Fruit fly (Drosophila melanogaster) whole organism, embryonic: Measurements from ENCODE around the gene Tctp.
A peak's percentile ranks its signal among the peaks of the same experiment; 100 is the strongest.

Experiments used
- ATbp ChIP-seq: fragments of 200-800 bp; sonication (Bioruptor generic); optimal IDR thresholded peaks from 2 replicates; lab custom pipeline; 2017; ENCODE audit warnings: missing biosample characterization, mild to moderate bottlenecking, missing genetic modification characterization, missing genetic modification reagents
- Adf1 ChIP-seq: fragments of 200-800 bp; sonication (Bioruptor generic); IDR thresholded peaks from 2 replicates; pipeline ENCODE4 v1.3.6; 2022; ENCODE audit warnings: missing biosample characterization, missing genetic modification characterization
- B-H1 ChIP-seq: fragments of 200-800 bp; sonication (Bioruptor generic); IDR thresholded peaks from 3 replicates; pipeline ENCODE4 v1.3.6; 2022; ENCODE audit warnings: missing biosample characterization, missing genetic modification characterization
- CG10147 ChIP-seq: fragments of 200-800 bp; sonication (Bioruptor generic); optimal IDR thresholded peaks from 2 replicates; lab custom pipeline; 2019; ENCODE audit warnings: missing biosample characterization, mild to moderate bottlenecking, missing genetic modification characterization, moderate library complexity
- CG10654 ChIP-seq: fragments of 200-800 bp; sonication (Bioruptor generic); optimal IDR thresholded peaks from 2 replicates; lab custom pipeline; 2016; ENCODE audit warnings: missing biosample characterization, missing genetic modification characterization
- CG11456 ChIP-seq: fragments of 200-800 bp; sonication (Bioruptor generic); IDR thresholded peaks from 3 replicates; pipeline ENCODE4 v1.3.6; 2022; ENCODE audit warnings: missing biosample characterization, missing genetic modification characterization
- CG11695 ChIP-seq: fragments of 200-800 bp; sonication (Bioruptor generic); IDR thresholded peaks from 3 replicates; pipeline ENCODE4 v1.3.6; 2022; ENCODE audit warnings: missing biosample characterization, missing genetic modification characterization
- CG12071 ChIP-seq: fragments of 200-800 bp; sonication (Bioruptor generic); optimal IDR thresholded peaks from 3 replicates; lab custom pipeline; 2018; ENCODE audit warnings: missing biosample characterization, mild to moderate bottlenecking, missing genetic modification characterization
- CG13123 ChIP-seq: fragments of 200-800 bp; sonication (Bioruptor generic); optimal IDR thresholded peaks from 2 replicates; lab custom pipeline; 2016; ENCODE audit warnings: missing biosample characterization, missing genetic modification characterization
- CG14965 ChIP-seq: fragments of 200-800 bp; sonication (Bioruptor generic); optimal IDR thresholded peaks from 2 replicates; lab custom pipeline; 2016; ENCODE audit warnings: missing biosample characterization, missing genetic modification characterization, borderline replicate concordance
- CG15011 ChIP-seq: fragments of 200-800 bp; sonication (Bioruptor generic); optimal IDR thresholded peaks from 3 replicates; lab custom pipeline; 2018; ENCODE audit warnings: missing biosample characterization, mild to moderate bottlenecking, missing genetic modification characterization
- CG1602 ChIP-seq: fragments of 200-800 bp; sonication (Bioruptor generic); optimal IDR thresholded peaks from 3 replicates; lab custom pipeline; 2016; ENCODE audit warnings: missing biosample characterization, missing genetic modification characterization
- CG16813 ChIP-seq: fragments of 200-800 bp; sonication (Bioruptor generic); IDR thresholded peaks from 3 replicates; pipeline ENCODE4 v1.3.6; 2022; ENCODE audit warnings: missing biosample characterization, missing genetic modification characterization; ENCODE audit not compliant: partially characterized antibody
- CG18599 ChIP-seq: fragments of 200-800 bp; sonication (Bioruptor generic); optimal IDR thresholded peaks from 3 replicates; lab custom pipeline; 2017; ENCODE audit warnings: missing biosample characterization, missing genetic modification characterization, mild to moderate bottlenecking, moderate library complexity, missing genetic modification reagents
- CG30020 ChIP-seq: fragments of 200-800 bp; optimal IDR thresholded peaks from 2 replicates; lab custom pipeline; 2019; ENCODE audit warnings: missing biosample characterization, mild to moderate bottlenecking, missing genetic modification characterization, moderate library complexity
- CG3163 ChIP-seq: fragments of 200-800 bp; sonication (Bioruptor generic); optimal IDR thresholded peaks from 3 replicates; lab custom pipeline; 2016; ENCODE audit warnings: missing biosample characterization, missing genetic modification characterization
- CG33213 ChIP-seq: fragments of 200-800 bp; sonication (Bioruptor generic); optimal IDR thresholded peaks from 3 replicates; lab custom pipeline; 2016; ENCODE audit warnings: missing biosample characterization, missing genetic modification characterization
- CG3407 ChIP-seq: fragments of 200-800 bp; sonication (Bioruptor generic); optimal IDR thresholded peaks from 2 replicates; lab custom pipeline; 2018; ENCODE audit warnings: missing biosample characterization, mild to moderate bottlenecking, missing genetic modification characterization
- CG4707 ChIP-seq: fragments of 200-800 bp; sonication (Bioruptor generic); optimal IDR thresholded peaks from 2 replicates; lab custom pipeline; 2018; ENCODE audit warnings: missing biosample characterization, mild to moderate bottlenecking, missing genetic modification characterization, moderate library complexity
- CG5180 ChIP-seq: fragments of 200-800 bp; sonication (Bioruptor generic); optimal IDR thresholded peaks from 3 replicates; lab custom pipeline; 2017; ENCODE audit warnings: missing biosample characterization, missing genetic modification characterization, mild to moderate bottlenecking, moderate library complexity, missing genetic modification reagents
- CG6254 ChIP-seq: fragments of 200-800 bp; sonication (Bioruptor generic); optimal IDR thresholded peaks from 3 replicates; lab custom pipeline; 2017; ENCODE audit warnings: mild to moderate bottlenecking, missing biosample characterization, missing genetic modification reagents, missing genetic modification characterization
- CG6654 ChIP-seq: fragments of 200-800 bp; sonication (Bioruptor generic); optimal IDR thresholded peaks from 2 replicates; lab custom pipeline; 2017; ENCODE audit warnings: missing biosample characterization, mild to moderate bottlenecking, missing genetic modification characterization
- CG8089 ChIP-seq: fragments of 200-800 bp; sonication (Bioruptor generic); optimal IDR thresholded peaks from 3 replicates; lab custom pipeline; 2016; ENCODE audit warnings: missing biosample characterization, missing genetic modification characterization
- CG8281 ChIP-seq: fragments of 200-800 bp; sonication (Bioruptor generic); optimal IDR thresholded peaks from 2 replicates; lab custom pipeline; 2018; ENCODE audit warnings: missing biosample characterization, mild to moderate bottlenecking, missing genetic modification characterization, moderate library complexity
- CG8359 ChIP-seq: fragments of 200-800 bp; sonication (Bioruptor generic); optimal IDR thresholded peaks from 2 replicates; lab custom pipeline; 2017; ENCODE audit warnings: missing biosample characterization, mild to moderate bottlenecking, missing genetic modification characterization, borderline replicate concordance
- CG9797 ChIP-seq: fragments of 200-800 bp; sonication (Bioruptor generic); optimal IDR thresholded peaks from 3 replicates; lab custom pipeline; 2018; ENCODE audit warnings: missing biosample characterization, mild to moderate bottlenecking, missing genetic modification characterization
- CG9932 ChIP-seq: fragments of 200-800 bp; sonication (Bioruptor generic); IDR thresholded peaks from 2 replicates; pipeline ENCODE4 v1.3.6; 2022; ENCODE audit warnings: missing biosample characterization, missing genetic modification characterization
- CHES-1-like ChIP-seq: fragments of 200-800 bp; sonication (Bioruptor generic); optimal IDR thresholded peaks from 2 replicates; lab custom pipeline; 2016; ENCODE audit warnings: missing biosample characterization, missing genetic modification characterization
- Dll ChIP-seq: fragments of 200-800 bp; sonication (Bioruptor generic); IDR thresholded peaks from 4 replicates; pipeline ENCODE4 v1.3.6; 2022; ENCODE audit warnings: missing biosample characterization, missing genetic modification characterization; ENCODE audit not compliant: partially characterized antibody
- Ets97D ChIP-seq: fragments of 200-800 bp; sonication (Bioruptor generic); optimal IDR thresholded peaks from 3 replicates; lab custom pipeline; 2016; ENCODE audit warnings: missing biosample characterization, missing genetic modification characterization
- NK7.1 ChIP-seq: fragments of 200-800 bp; sonication (Bioruptor generic); optimal IDR thresholded peaks from 3 replicates; lab custom pipeline; 2016; ENCODE audit warnings: missing biosample characterization, missing genetic modification characterization
- Ptx1 ChIP-seq: fragments of 200-800 bp; sonication (Bioruptor generic); IDR thresholded peaks from 2 replicates; pipeline ENCODE4 v1.3.6; 2022; ENCODE audit warnings: missing biosample characterization, missing genetic modification characterization
- Rfx ChIP-seq: fragments of 200-800 bp; sonication (Bioruptor generic); IDR thresholded peaks from 2 replicates; pipeline ENCODE4 v1.3.6; 2022; ENCODE audit warnings: missing biosample characterization, missing genetic modification characterization
- Scr ChIP-seq: fragments of 200-800 bp; sonication (Bioruptor generic); IDR thresholded peaks from 2 replicates; pipeline ENCODE4 v1.3.6; 2022; ENCODE audit warnings: missing biosample characterization, missing genetic modification characterization; ENCODE audit not compliant: partially characterized antibody
- Spps ChIP-seq: fragments of 200-800 bp; sonication (Bioruptor generic); optimal IDR thresholded peaks from 2 replicates; lab custom pipeline; 2018; ENCODE audit warnings: missing biosample characterization, mild to moderate bottlenecking, missing genetic modification characterization
- Ssrp ChIP-seq: fragments of 200-800 bp; sonication (Bioruptor generic); optimal IDR thresholded peaks from 2 replicates; lab custom pipeline; 2018; ENCODE audit warnings: missing biosample characterization, mild to moderate bottlenecking, missing genetic modification characterization, moderate library complexity
- ara ChIP-seq: fragments of 200-800 bp; sonication (Bioruptor generic); IDR thresholded peaks from 2 replicates; pipeline ENCODE4 v1.3.6; 2022; ENCODE audit warnings: missing biosample characterization, missing genetic modification characterization
- bab2 ChIP-seq: fragments of 200-800 bp; sonication (Bioruptor generic); optimal IDR thresholded peaks from 2 replicates; lab custom pipeline; 2016; ENCODE audit warnings: missing biosample characterization, missing genetic modification characterization
- br ChIP-seq: fragments of >200 bp; optimal IDR thresholded peaks from 2 replicates; lab custom pipeline; 2017
- croc ChIP-seq: fragments of 200-800 bp; sonication (Bioruptor generic); conservative IDR thresholded peaks from 3 replicates; pipeline ENCODE4 v1.3.6; 2022; ENCODE audit warnings: missing biosample characterization, missing genetic modification characterization
- dmrt99B ChIP-seq: fragments of 200-800 bp; sonication (Bioruptor generic); optimal IDR thresholded peaks from 2 replicates; lab custom pipeline; 2018; ENCODE audit warnings: missing biosample characterization, mild to moderate bottlenecking, missing genetic modification characterization, moderate library complexity
- en ChIP-seq: fragments of 200-800 bp; sonication (Bioruptor generic); optimal IDR thresholded peaks from 2 replicates; lab custom pipeline; 2016; ENCODE audit warnings: missing biosample characterization, missing genetic modification characterization
- lilli ChIP-seq: fragments of 200-800 bp; sonication (Bioruptor generic); optimal IDR thresholded peaks from 3 replicates; lab custom pipeline; 2016; ENCODE audit warnings: missing biosample characterization, missing genetic modification characterization
- mirr ChIP-seq: fragments of 200-800 bp; sonication (Bioruptor generic); optimal IDR thresholded peaks from 3 replicates; lab custom pipeline; 2018; ENCODE audit warnings: missing biosample characterization, mild to moderate bottlenecking, missing genetic modification characterization
- onecut ChIP-seq: fragments of 200-800 bp; sonication (Bioruptor generic); IDR thresholded peaks from 2 replicates; pipeline ENCODE4 v1.3.6; 2022; ENCODE audit warnings: missing biosample characterization, missing genetic modification characterization
- pb ChIP-seq: fragments of 200-800 bp; sonication (Bioruptor generic); optimal IDR thresholded peaks from 3 replicates; lab custom pipeline; 2016; ENCODE audit warnings: missing biosample characterization, missing genetic modification characterization
- sens-2 ChIP-seq: fragments of 200-800 bp; sonication (Bioruptor generic); IDR thresholded peaks from 2 replicates; pipeline ENCODE4 v1.3.6; 2022; ENCODE audit warnings: missing biosample characterization, missing genetic modification characterization
- sim ChIP-seq: fragments of 200-800 bp; sonication (Bioruptor generic); IDR thresholded peaks from 2 replicates; pipeline ENCODE4 v1.3.6; 2022; ENCODE audit warnings: missing biosample characterization, missing genetic modification characterization
- sug ChIP-seq: fragments of 200-800 bp; optimal IDR thresholded peaks from 2 replicates; lab custom pipeline; 2019; ENCODE audit warnings: missing biosample characterization, mild to moderate bottlenecking, missing genetic modification characterization, moderate library complexity
- z ChIP-seq: fragments of 200-800 bp; sonication (Bioruptor generic); IDR thresholded peaks from 3 replicates; pipeline ENCODE4 v1.3.6; 2022; ENCODE audit warnings: missing biosample characterization, missing genetic modification characterization

Gene Tctp

dm6 chr3R:11196648-11197388 lies 13.2 kb upstream of the Tctp start (continued):
- no peak for TF ChIP-seq br (lab: Kevin White, UChicago)
- TF ChIP-seq CG30020 (tag; lab: Kevin White, UChicago): peak; percentile 75
- TF ChIP-seq CG8281 (tag; lab: Kevin White, UChicago): peak; percentile 93
- TF ChIP-seq croc (GFP tag; lab: Robert Waterston, UW): peak; percentile 99
- TF ChIP-seq Spps (tag; lab: Kevin White, UChicago): peak; percentile 94
- TF ChIP-seq Dll (GFP tag; lab: Robert Waterston, UW): no peak
- peak; percentile 93 for TF ChIP-seq CG5180 (GFP tag; lab: Kevin White, UChicago)
- TF ChIP-seq Adf1 (GFP tag; lab: Robert Waterston, UW): peak; percentile 88
- TF ChIP-seq lilli (GFP tag; lab: Kevin White, UChicago): peak; percentile 94
- TF ChIP-seq CG10147: peak; percentile 99
- peak; percentile 96 for TF ChIP-seq ara (GFP tag; lab: Robert Waterston, UW)
- TF ChIP-seq Rfx (GFP tag; lab: Robert Waterston, UW): peak; percentile 98
- peak; percentile 98 for TF ChIP-seq CG11456 (GFP tag; lab: Robert Waterston, UW)
- peak; percentile 95 for TF ChIP-seq onecut (GFP tag; lab: Robert Waterston, UW)
- peak; percentile 94 for TF ChIP-seq CG6254 (GFP tag; lab: Kevin White, UChicago)
- TF ChIP-seq CG11695 (GFP tag; lab: Robert Waterston, UW): peak; percentile 99
- TF ChIP-seq CG3407 (GFP tag; lab: Kevin White, UChicago): peak; percentile 96
- TF ChIP-seq CG3163 (GFP tag; lab: Kevin White, UChicago): peak; percentile 97
- TF ChIP-seq Scr (GFP tag; lab: Robert Waterston, UW): no peak
- TF ChIP-seq bab2 (GFP tag; lab: Kevin White, UChicago): peak; percentile 98
- peak; percentile 93 for TF ChIP-seq CG8359 (GFP tag; lab: Kevin White, UChicago)
- peak; percentile 91 for TF ChIP-seq CG12071
- peak; percentile 97 for TF ChIP-seq ATbp
- peak; percentile 31 for TF ChIP-seq en (GFP tag; lab: Kevin White, UChicago)
- TF ChIP-seq CHES-1-like (GFP tag; lab: Kevin White, UChicago): peak; percentile 85
- peak; percentile 82 for TF ChIP-seq sens-2 (GFP tag; lab: Robert Waterston, UW)
- TF ChIP-seq CG10654 (GFP tag; lab: Kevin White, UChicago): peak; percentile 97
- peak; percentile 92 for TF ChIP-seq sim (GFP tag; lab: Robert Waterston, UW)
- TF ChIP-seq CG4707 (GFP tag; lab: Kevin White, UChicago): peak; percentile 82
- peak; percentile 95 for TF ChIP-seq CG6654 (GFP tag; lab: Kevin White, UChicago)
- peak; percentile 33 for TF ChIP-seq CG9797 (GFP tag; lab: Kevin White, UChicago)
- TF ChIP-seq sug (tag; lab: Kevin White, UChicago): peak; percentile 93
- peak; percentile 68 for TF ChIP-seq mirr
- TF ChIP-seq CG1602 (GFP tag; lab: Kevin White, UChicago): peak; percentile 97
- 0 out of 3 replicates have a peak, but pooled peaks have one; percentile 35 for TF ChIP-seq z
- TF ChIP-seq CG14965 (GFP tag; lab: Kevin White, UChicago): no peak
- TF ChIP-seq NK7.1 (GFP tag; lab: Kevin White, UChicago): no peak
- peak; percentile 63 for TF ChIP-seq CG8089 (GFP tag; lab: Kevin White, UChicago)
- peak; percentile 99 for TF ChIP-seq CG18599
- TF ChIP-seq CG9932 (GFP tag; lab: Robert Waterston, UW): peak; percentile 98
- peak; percentile 98 for TF ChIP-seq CG15011 (GFP tag; lab: Kevin White, UChicago)
- TF ChIP-seq B-H1 (GFP tag; lab: Robert Waterston, UW): peak; percentile 98
- TF ChIP-seq Ets97D (GFP tag; lab: Kevin White, UChicago): peak; percentile 85
- TF ChIP-seq pb (GFP tag; lab: Kevin White, UChicago): no peak
- no peak for TF ChIP-seq CG33213 (GFP tag; lab: Kevin White, UChicago)
- TF ChIP-seq dmrt99B (tag; lab: Kevin White, UChicago): peak; percentile 100
- TF ChIP-seq Ssrp (tag; lab: Kevin White, UChicago): peak; percentile 100
- peak; percentile 94 for TF ChIP-seq CG13123 (GFP tag; lab: Kevin White, UChicago)
- TF ChIP-seq CG16813 (GFP tag; lab: Robert Waterston, UW): no peak
- TF ChIP-seq Ptx1 (GFP tag; lab: Robert Waterston, UW): peak; percentile 99
